Worm (Caenorhabditis elegans) whole organism, L3 larva: ENCODE measurements around the gene C14E2.3.

ENCODE experiments used
- aly-2 ChIP-seq: fragments of 150-350 bp; optimal IDR thresholded peaks from 2 replicates; lab custom pipeline; 2014; ENCODE audit warnings: missing biosample characterization, missing genetic modification characterization
- ceh-9 ChIP-seq: sonication (generic microtip); optimal IDR thresholded peaks from 2 replicates; lab custom pipeline; 2018; ENCODE audit warnings: missing biosample characterization, missing genetic modification characterization
- egl-27 ChIP-seq: sonication (generic microtip); optimal IDR thresholded peaks from 4 replicates; lab custom pipeline; 2017; ENCODE audit warnings: missing biosample characterization, missing genetic modification reagents, missing genetic modification characterization
- elt-1 ChIP-seq: fragments of 150-350 bp; optimal IDR thresholded peaks from 2 replicates; lab custom pipeline; 2014; ENCODE audit warnings: missing biosample characterization, missing genetic modification characterization
- elt-3 ChIP-seq, 3 experiments: fragments of 150-350 bp in 1 of 3; sonication (generic microtip) in 2 of 3; optimal IDR thresholded peaks; 2 replicates in 2 of 3; 4 replicates in 1 of 3; lab custom pipeline; 2014 to 2017; ENCODE audit warnings: missing biosample characterization in 3 of 3, missing genetic modification characterization in 3 of 3
- fos-1 ChIP-seq: fragments of 150-350 bp; optimal IDR thresholded peaks from 2 replicates; lab custom pipeline; 2014; ENCODE audit warnings: missing biosample characterization, missing genetic modification characterization
- jun-1 ChIP-seq: fragments of 150-350 bp; optimal IDR thresholded peaks from 2 replicates; lab custom pipeline; 2014; ENCODE audit warnings: missing biosample characterization, missing genetic modification reagents, missing genetic modification characterization
- nhr-23 ChIP-seq: fragments of 150-350 bp; optimal IDR thresholded peaks from 2 replicates; lab custom pipeline; 2014; ENCODE audit warnings: missing biosample characterization, missing genetic modification reagents, missing genetic modification characterization
- nhr-237 ChIP-seq: fragments of 150-350 bp; optimal IDR thresholded peaks from 2 replicates; lab custom pipeline; 2014; ENCODE audit warnings: missing biosample characterization, missing genetic modification characterization
- nhr-25 ChIP-seq: sonication (generic microtip); optimal IDR thresholded peaks from 2 replicates; lab custom pipeline; 2017; ENCODE audit warnings: missing biosample characterization, missing genetic modification characterization
- nhr-43 ChIP-seq: sonication (generic microtip); optimal IDR thresholded peaks from 2 replicates; lab custom pipeline; 2016; ENCODE audit warnings: mild to moderate bottlenecking, missing genetic modification characterization, missing compliant biosample characterization; ENCODE audit not compliant: poor library complexity, severe bottlenecking
- nhr-76 ChIP-seq: fragments of 150-350 bp; sonication (generic microtip); optimal IDR thresholded peaks from 5 replicates; lab custom pipeline; 2014; ENCODE audit warnings: missing biosample characterization, missing genetic modification characterization
- skn-1 ChIP-seq: fragments of 150-350 bp; optimal IDR thresholded peaks from 2 replicates; lab custom pipeline; 2014; ENCODE audit warnings: missing biosample characterization, missing genetic modification characterization
- tbx-2 ChIP-seq: sonication (generic microtip); optimal IDR thresholded peaks from 2 replicates; lab custom pipeline; 2016; ENCODE audit warnings: mild to moderate bottlenecking, missing genetic modification characterization, missing compliant biosample characterization

DNA sequence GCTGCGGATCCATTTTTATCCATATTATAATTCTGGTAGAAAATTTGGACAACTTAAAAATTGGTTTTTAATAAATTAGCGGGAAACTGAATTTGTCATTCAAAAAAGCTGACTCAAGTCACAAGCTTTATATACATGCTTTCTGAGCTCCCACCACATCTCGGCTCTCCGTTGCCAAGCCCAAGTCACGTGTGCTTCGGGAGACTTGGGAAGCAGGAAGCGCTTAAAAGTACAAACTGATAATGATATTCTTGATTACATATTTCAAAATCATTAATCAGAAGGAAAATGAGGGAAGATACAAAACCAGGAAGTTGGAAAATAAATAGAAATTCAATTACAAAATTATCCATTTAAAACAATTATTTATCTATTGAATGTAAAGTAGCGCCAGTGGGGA is 33.3 kb downstream of the C14E2.3 start, which contains the start of gene elc-2:
- TF ChIP-seq nhr-23 (tag; lab: Kevin White, UChicago) = no peak
- no peak for TF ChIP-seq nhr-76 (tag; lab: Kevin White, UChicago)
- TF ChIP-seq nhr-43 = no peak
- TF ChIP-seq nhr-237 = no peak
- no peak for TF ChIP-seq egl-27 (tag; lab: Kevin White, UChicago)
- TF ChIP-seq nhr-25 (tag; lab: Kevin White, UChicago) = no peak
- TF ChIP-seq ceh-9 (tag; lab: Kevin White, UChicago) = no peak
- no peak for TF ChIP-seq elt-1
- no peak for TF ChIP-seq fos-1
- no peak for TF ChIP-seq aly-2 (tag; lab: Kevin White, UChicago)
- TF ChIP-seq tbx-2 (tag; lab: Kevin White, UChicago) = no peak
- no peak for TF ChIP-seq skn-1 (tag; lab: Kevin White, UChicago)
- TF ChIP-seq jun-1 (tag; lab: Kevin White, UChicago) = no peak
- TF ChIP-seq elt-3 (tag; optimal IDR thresholded peaks at IDR 0.05; lab: Kevin White, UChicago) = no peak
